Fruit fly (Drosophila melanogaster) whole organism, embryonic: ENCODE results near the gene CG34429.

ENCODE experiments used
- CG11723 ChIP-seq: fragments of 200-800 bp; sonication (Bioruptor generic); optimal IDR thresholded peaks from 2 replicates; lab custom pipeline; 2017; ENCODE audit warnings: missing biosample characterization, mild to moderate bottlenecking, missing genetic modification characterization
- CG12299 ChIP-seq: fragments of 200-800 bp; sonication (Bioruptor generic); optimal IDR thresholded peaks from 2 replicates; lab custom pipeline; 2018; ENCODE audit warnings: missing biosample characterization, mild to moderate bottlenecking, missing genetic modification characterization
- CG14965 ChIP-seq: fragments of 200-800 bp; sonication (Bioruptor generic); optimal IDR thresholded peaks from 2 replicates; lab custom pipeline; 2016; ENCODE audit warnings: missing biosample characterization, missing genetic modification characterization, borderline replicate concordance
- CG17802 ChIP-seq: fragments of 200-800 bp; sonication (Bioruptor generic); optimal IDR thresholded peaks from 2 replicates; lab custom pipeline; 2018; ENCODE audit warnings: missing biosample characterization, mild to moderate bottlenecking, missing genetic modification characterization, moderate library complexity
- CG18619 ChIP-seq: fragments of 200-800 bp; sonication (Bioruptor generic); optimal IDR thresholded peaks from 3 replicates; lab custom pipeline; 2017; ENCODE audit warnings: missing biosample characterization, mild to moderate bottlenecking, missing genetic modification characterization
- CG2116 ChIP-seq: fragments of 200-800 bp; sonication (Bioruptor generic); optimal IDR thresholded peaks from 3 replicates; lab custom pipeline; 2018; ENCODE audit warnings: missing biosample characterization, mild to moderate bottlenecking, missing genetic modification characterization
- CG2875 ChIP-seq: fragments of 200-800 bp; sonication (Bioruptor generic); optimal IDR thresholded peaks from 2 replicates; lab custom pipeline; 2017; ENCODE audit warnings: missing biosample characterization, mild to moderate bottlenecking, missing genetic modification characterization, missing genetic modification reagents
- CG2889 ChIP-seq: fragments of 200-800 bp; sonication (Bioruptor generic); IDR thresholded peaks from 3 replicates; pipeline ENCODE4 v1.3.6; 2022; ENCODE audit warnings: missing biosample characterization, missing genetic modification characterization
- CG32767 ChIP-seq: fragments of 200-800 bp; sonication (Bioruptor generic); IDR thresholded peaks from 2 replicates; pipeline ENCODE4 v1.3.6; 2022; ENCODE audit warnings: missing biosample characterization, missing genetic modification characterization
- CG3847 ChIP-seq: fragments of 200-800 bp; sonication (Bioruptor generic); IDR thresholded peaks from 2 replicates; pipeline ENCODE4 v1.3.6; 2022; ENCODE audit warnings: missing biosample characterization, missing genetic modification characterization
- CG5245 ChIP-seq: fragments of 200-800 bp; sonication (Bioruptor generic); optimal IDR thresholded peaks from 3 replicates; lab custom pipeline; 2016; ENCODE audit warnings: missing biosample characterization, missing genetic modification characterization
- CG6765 ChIP-seq: fragments of 200-800 bp; sonication (Bioruptor generic); optimal IDR thresholded peaks from 3 replicates; lab custom pipeline; 2017; ENCODE audit warnings: missing biosample characterization, mild to moderate bottlenecking, missing genetic modification characterization
- CG6854 ChIP-seq: fragments of 200-800 bp; sonication (Bioruptor generic); optimal IDR thresholded peaks from 3 replicates; lab custom pipeline; 2017; ENCODE audit warnings: missing biosample characterization, mild to moderate bottlenecking, missing genetic modification characterization
- CG7928 ChIP-seq: fragments of 200-800 bp; sonication (Bioruptor generic); optimal IDR thresholded peaks from 2 replicates; lab custom pipeline; 2017; ENCODE audit warnings: missing biosample characterization, mild to moderate bottlenecking, missing genetic modification characterization
- CG8388 ChIP-seq: fragments of 200-800 bp; sonication (Bioruptor generic); optimal IDR thresholded peaks from 2 replicates; lab custom pipeline; 2019; ENCODE audit warnings: missing biosample characterization, mild to moderate bottlenecking, missing genetic modification characterization, moderate library complexity
- CHES-1-like ChIP-seq: fragments of 200-800 bp; sonication (Bioruptor generic); optimal IDR thresholded peaks from 2 replicates; lab custom pipeline; 2016; ENCODE audit warnings: missing biosample characterization, missing genetic modification characterization
- Dad ChIP-seq: fragments of 200-800 bp; sonication (Bioruptor generic); optimal IDR thresholded peaks from 3 replicates; lab custom pipeline; 2016; ENCODE audit warnings: missing biosample characterization, missing genetic modification characterization
- Dek ChIP-seq: fragments of 200-800 bp; sonication (Bioruptor generic); optimal IDR thresholded peaks from 3 replicates; lab custom pipeline; 2019; ENCODE audit warnings: missing biosample characterization, mild to moderate bottlenecking, missing genetic modification characterization, moderate library complexity
- Dp ChIP-seq: fragments of 200-800 bp; sonication (Bioruptor generic); optimal IDR thresholded peaks from 2 replicates; lab custom pipeline; 2018; ENCODE audit warnings: missing biosample characterization, mild to moderate bottlenecking, missing genetic modification characterization, moderate library complexity
- Gsc ChIP-seq: fragments of 200-800 bp; sonication (Bioruptor generic); IDR thresholded peaks from 2 replicates; pipeline ENCODE4 v1.3.6; 2022; ENCODE audit warnings: missing biosample characterization, missing genetic modification characterization
- MTF-1 ChIP-seq: fragments of 200-800 bp; sonication (Bioruptor generic); optimal IDR thresholded peaks from 2 replicates; lab custom pipeline; 2018; ENCODE audit warnings: missing biosample characterization, mild to moderate bottlenecking, missing genetic modification characterization, borderline replicate concordance
- Mad ChIP-seq: fragments of 200-800 bp; sonication (Bioruptor generic); optimal IDR thresholded peaks from 2 replicates; lab custom pipeline; 2016; ENCODE audit warnings: missing biosample characterization, missing genetic modification characterization
- Myb ChIP-seq: fragments of 200-800 bp; sonication (Bioruptor generic); optimal IDR thresholded peaks from 2 replicates; lab custom pipeline; 2016; ENCODE audit warnings: missing biosample characterization, missing genetic modification characterization
- NC2α ChIP-seq: fragments of 200-800 bp; sonication (Bioruptor generic); optimal IDR thresholded peaks from 2 replicates; lab custom pipeline; 2016; ENCODE audit warnings: missing biosample characterization, missing genetic modification characterization
- NfI ChIP-seq: fragments of 200-800 bp; sonication (Bioruptor generic); optimal IDR thresholded peaks from 3 replicates; lab custom pipeline; 2018; ENCODE audit warnings: missing biosample characterization, mild to moderate bottlenecking, missing genetic modification characterization, moderate library complexity
- Oaz ChIP-seq: fragments of 200-800 bp; sonication (Bioruptor generic); IDR thresholded peaks from 2 replicates; pipeline ENCODE4 v1.3.6; 2022; ENCODE audit warnings: missing biosample characterization, missing genetic modification characterization
- Ptx1 ChIP-seq: fragments of 200-800 bp; sonication (Bioruptor generic); IDR thresholded peaks from 2 replicates; pipeline ENCODE4 v1.3.6; 2022; ENCODE audit warnings: missing biosample characterization, missing genetic modification characterization
- Rfx ChIP-seq: fragments of 200-800 bp; sonication (Bioruptor generic); IDR thresholded peaks from 2 replicates; pipeline ENCODE4 v1.3.6; 2022; ENCODE audit warnings: missing biosample characterization, missing genetic modification characterization
- abd-A ChIP-seq: fragments of 200-800 bp; sonication (Bioruptor generic); optimal IDR thresholded peaks from 3 replicates; lab custom pipeline; 2019; ENCODE audit warnings: missing biosample characterization, mild to moderate bottlenecking, missing genetic modification characterization, moderate library complexity
- ase ChIP-seq: fragments of 200-800 bp; sonication (Bioruptor generic); IDR thresholded peaks from 3 replicates; pipeline ENCODE4 v1.3.6; 2022; ENCODE audit warnings: missing biosample characterization, missing genetic modification characterization
- bbx ChIP-seq: fragments of 200-800 bp; sonication (Bioruptor generic); IDR thresholded peaks from 2 replicates; pipeline ENCODE4 v1.3.6; 2022; ENCODE audit warnings: missing biosample characterization, missing genetic modification characterization; ENCODE audit not compliant: partially characterized antibody
- cas ChIP-seq: fragments of 200-800 bp; sonication (Bioruptor generic); IDR thresholded peaks from 2 replicates; pipeline ENCODE4 v1.3.6; 2022; ENCODE audit warnings: missing biosample characterization, missing genetic modification characterization
- corto ChIP-seq: fragments of 200-800 bp; sonication (Bioruptor generic); optimal IDR thresholded peaks from 2 replicates; lab custom pipeline; 2016; ENCODE audit warnings: missing biosample characterization, mild to moderate bottlenecking, missing genetic modification characterization, moderate library complexity
- crol ChIP-seq: fragments of 200-800 bp; sonication (Bioruptor generic); IDR thresholded peaks from 2 replicates; pipeline ENCODE4 v1.3.6; 2022; ENCODE audit warnings: missing biosample characterization, missing genetic modification characterization
- dan ChIP-seq: fragments of 200-800 bp; sonication (Bioruptor generic); IDR thresholded peaks from 2 replicates; pipeline ENCODE4 v1.3.6; 2022; ENCODE audit warnings: missing biosample characterization, missing genetic modification characterization
- fd64A ChIP-seq: fragments of 200-800 bp; sonication (Bioruptor generic); optimal IDR thresholded peaks from 3 replicates; lab custom pipeline; 2018; ENCODE audit warnings: missing biosample characterization, mild to moderate bottlenecking, missing genetic modification characterization
- gsb-n ChIP-seq: fragments of 200-800 bp; sonication (Bioruptor generic); optimal IDR thresholded peaks from 3 replicates; lab custom pipeline; 2018; ENCODE audit warnings: missing biosample characterization, mild to moderate bottlenecking, missing genetic modification characterization
- hth ChIP-seq: fragments of >200 bp; optimal IDR thresholded peaks from 2 replicates; lab custom pipeline; 2017; ENCODE audit warnings: inconsistent platforms
- lbe ChIP-seq: fragments of 200-800 bp; sonication (Bioruptor generic); optimal IDR thresholded peaks from 2 replicates; lab custom pipeline; 2016; ENCODE audit warnings: missing biosample characterization, mild to moderate bottlenecking, missing genetic modification characterization
- lilli ChIP-seq: fragments of 200-800 bp; sonication (Bioruptor generic); optimal IDR thresholded peaks from 3 replicates; lab custom pipeline; 2016; ENCODE audit warnings: missing biosample characterization, missing genetic modification characterization
- mam ChIP-seq: fragments of 200-800 bp; sonication (Bioruptor generic); optimal IDR thresholded peaks from 3 replicates; lab custom pipeline; 2016; ENCODE audit warnings: missing biosample characterization, missing genetic modification characterization
- pum ChIP-seq: fragments of 200-800 bp; sonication (Bioruptor generic); optimal IDR thresholded peaks from 2 replicates; lab custom pipeline; 2016; ENCODE audit warnings: missing biosample characterization, missing genetic modification characterization
- seq ChIP-seq: fragments of 200-800 bp; sonication (Bioruptor generic); IDR thresholded peaks from 2 replicates; pipeline ENCODE4 v1.3.6; 2022; ENCODE audit warnings: missing biosample characterization, missing genetic modification characterization
- sisA ChIP-seq: fragments of 200-800 bp; sonication (Bioruptor generic); IDR thresholded peaks from 2 replicates; pipeline ENCODE4 v1.3.6; 2022; ENCODE audit warnings: missing biosample characterization, missing genetic modification characterization
- ssp ChIP-seq: fragments of 200-800 bp; sonication (Bioruptor generic); IDR thresholded peaks from 2 replicates; pipeline ENCODE4 v1.3.6; 2022; ENCODE audit warnings: missing biosample characterization, missing genetic modification characterization
- sug ChIP-seq: fragments of 200-800 bp; optimal IDR thresholded peaks from 2 replicates; lab custom pipeline; 2019; ENCODE audit warnings: missing biosample characterization, mild to moderate bottlenecking, missing genetic modification characterization, moderate library complexity
- ttk ChIP-seq: fragments of 200-800 bp; sonication (Bioruptor generic); IDR thresholded peaks from 2 replicates; pipeline ENCODE4 v2.1.2; 2022; ENCODE audit warnings: missing biosample characterization, missing genetic modification characterization
- twi ChIP-seq: fragments of 200-800 bp; optimal IDR thresholded peaks from 2 replicates; lab custom pipeline; 2019; ENCODE audit warnings: missing biosample characterization, mild to moderate bottlenecking, missing genetic modification characterization, moderate library complexity
- wek ChIP-seq: fragments of 200-800 bp; sonication (Bioruptor generic); optimal IDR thresholded peaks from 3 replicates; lab custom pipeline; 2018; ENCODE audit warnings: missing biosample characterization, mild to moderate bottlenecking, missing genetic modification characterization, moderate library complexity

Gene CG34429

DNA sequence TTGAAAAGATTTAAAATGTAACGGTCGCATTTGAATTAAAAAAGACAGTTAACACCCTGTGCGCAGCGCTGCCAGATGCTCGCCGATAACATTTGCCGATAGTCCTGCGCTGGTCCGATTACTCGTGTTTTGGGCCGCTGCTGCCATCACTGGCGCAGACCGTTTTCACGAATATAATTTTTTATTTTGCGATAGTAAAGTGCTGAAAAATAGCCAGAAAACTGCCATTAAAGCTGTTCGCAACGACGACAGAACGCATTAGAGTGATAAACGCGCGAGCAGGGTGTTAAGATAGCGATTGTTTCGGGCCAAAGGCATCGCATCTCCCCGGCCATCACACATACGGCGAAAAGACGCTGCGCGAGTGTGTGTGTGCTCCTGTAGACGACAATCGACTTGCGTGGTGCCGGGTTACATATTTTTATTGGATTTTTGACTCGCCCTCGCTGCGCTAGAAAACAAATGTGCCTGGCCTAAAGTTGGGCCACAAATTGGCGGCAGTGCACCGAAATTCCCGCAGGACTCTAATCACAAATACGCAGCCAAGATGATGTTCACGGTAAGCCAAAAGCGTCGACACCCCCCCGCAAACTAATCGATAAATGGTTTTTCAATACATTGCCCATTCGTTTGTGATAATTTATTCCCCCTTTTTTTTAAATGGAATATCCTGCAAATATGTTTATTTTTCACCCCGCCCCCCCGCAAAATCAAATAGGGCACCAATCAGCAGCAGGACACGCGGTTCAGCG lies 26.0 kb upstream of the CG34429 start, which contains the start of gene Srrm1 (continued):
- TF ChIP-seq cas (GFP tag; lab: Robert Waterston, UW) (no peak), CG12299 (tag; lab: Kevin White, UChicago) (no peak), CG8388 (GFP tag; lab: Kevin White, UChicago) (no peak), Rfx (peak; percentile 66), lbe (GFP tag; lab: Kevin White, UChicago) (peak; percentile 30), CG17802 (tag; lab: Kevin White, UChicago) (peak; percentile 1), CG14965 (GFP tag; lab: Kevin White, UChicago) (no peak), CG6854 (no peak), CG3847 (GFP tag; lab: Robert Waterston, UW) (peak; percentile 81), pum (GFP tag; lab: Kevin White, UChicago) (peak; percentile 38)

DNA sequence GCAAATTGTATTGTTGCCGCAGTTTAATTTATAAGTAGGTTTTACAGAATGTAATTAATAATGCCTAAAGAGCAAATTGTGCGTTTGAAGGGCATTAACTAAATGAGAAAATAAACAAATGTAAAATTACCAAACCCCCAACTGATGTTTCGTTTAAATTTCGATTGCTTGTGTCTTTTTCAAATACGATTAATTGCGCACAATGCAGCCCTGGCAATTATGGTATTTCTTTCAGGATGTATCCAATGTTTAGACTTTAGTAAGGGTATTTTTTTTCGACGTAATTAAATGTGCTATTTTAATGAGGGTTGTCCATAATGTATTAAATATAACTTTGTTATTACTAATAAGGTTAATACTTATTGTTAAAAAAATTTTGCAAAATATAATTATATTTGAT lies 22.0 kb upstream of the CG34429 start:
- no peak for TF ChIP-seq CG5245 (GFP tag; lab: Kevin White, UChicago)
- TF ChIP-seq Oaz (GFP tag; lab: Robert Waterston, UW): no peak
- peak; percentile 18; the same call in 1 of the 2 replicates for TF ChIP-seq bbx (GFP tag; lab: Robert Waterston, UW)
- no peak for TF ChIP-seq CG2889 (GFP tag; lab: Robert Waterston, UW)
- TF ChIP-seq CG2875 (GFP tag; lab: Kevin White, UChicago): no peak
- TF ChIP-seq dan (GFP tag; lab: Robert Waterston, UW): no peak
- TF ChIP-seq NfI (GFP tag; lab: Kevin White, UChicago): no peak
- no peak for TF ChIP-seq MTF-1 (GFP tag; lab: Kevin White, UChicago)
- TF ChIP-seq wek (GFP tag; lab: Kevin White, UChicago): peak; percentile 94
- no peak for TF ChIP-seq crol
- no peak for TF ChIP-seq hth
- TF ChIP-seq pum (GFP tag; lab: Kevin White, UChicago): no peak
- TF ChIP-seq Gsc (GFP tag; lab: Robert Waterston, UW): no peak
- TF ChIP-seq CG11723 (GFP tag; lab: Kevin White, UChicago): no peak
- TF ChIP-seq corto (GFP tag; lab: Kevin White, UChicago): no peak
- 0 out of 2 replicates have a peak, but pooled peaks have one; percentile 5 for TF ChIP-seq ssp (GFP tag; lab: Robert Waterston, UW)
- no peak for TF ChIP-seq Ptx1 (GFP tag; lab: Robert Waterston, UW)
- TF ChIP-seq Rfx: no peak
- TF ChIP-seq seq (GFP tag; lab: Robert Waterston, UW): no peak
- no peak for TF ChIP-seq fd64A (GFP tag; lab: Kevin White, UChicago)
- TF ChIP-seq NC2α (GFP tag; lab: Kevin White, UChicago): no peak
- TF ChIP-seq abd-A: peak; percentile 47
- peak; percentile 86 for TF ChIP-seq CG7928 (GFP tag; lab: Kevin White, UChicago)
- TF ChIP-seq Dp (GFP tag; lab: Kevin White, UChicago): peak; percentile 91
- TF ChIP-seq twi (tag; lab: Kevin White, UChicago): no peak
- no peak for TF ChIP-seq Dek (tag; lab: Kevin White, UChicago)
- TF ChIP-seq Myb (GFP tag; lab: Kevin White, UChicago): peak; percentile 84
- peak; percentile 97 for TF ChIP-seq CG2116 (GFP tag; lab: Kevin White, UChicago)
- no peak for TF ChIP-seq Mad (GFP tag; lab: Kevin White, UChicago)
- no peak for TF ChIP-seq ttk
- no peak for TF ChIP-seq ase (GFP tag; lab: Robert Waterston, UW)
- no peak for TF ChIP-seq gsb-n
- no peak for TF ChIP-seq sisA
- no peak for TF ChIP-seq CG6765
- no peak for TF ChIP-seq lilli (GFP tag; lab: Kevin White, UChicago)
- TF ChIP-seq CHES-1-like (GFP tag; lab: Kevin White, UChicago): no peak
- TF ChIP-seq CG18619 (GFP tag; lab: Kevin White, UChicago): no peak
- no peak for TF ChIP-seq Dad
- no peak for TF ChIP-seq sug (tag; lab: Kevin White, UChicago)
- TF ChIP-seq CG32767 (GFP tag; lab: Robert Waterston, UW): peak; percentile 40; the same call in 1 of the 2 replicates
- TF ChIP-seq mam: no peak
